Worm (Caenorhabditis elegans) whole organism, midembryonic: ENCODE measurements around the gene fox-1.
A peak's percentile ranks its signal among the peaks of the same experiment; 100 is the strongest.

Experiments used
- cog-1 ChIP-seq: sonication (generic microtip); optimal IDR thresholded peaks from 2 replicates; lab custom pipeline; 2016; ENCODE audit warnings: missing genetic modification characterization, missing compliant biosample characterization
- flt-1 ChIP-seq: fragments of 200-800 bp; sonication (Bioruptor generic); IDR thresholded peaks from 2 replicates; pipeline ENCODE4 v1.3.6; 2022; ENCODE audit warnings: missing genetic modification characterization, missing compliant biosample characterization
- klf-2 ChIP-seq: fragments of 200-800 bp; sonication (Bioruptor generic); conservative IDR thresholded peaks from 2 replicates; pipeline ENCODE4 v1.3.6; 2022; ENCODE audit warnings: missing genetic modification reagents, missing genetic modification characterization, missing compliant biosample characterization
- tab-1 ChIP-seq: fragments of 200-800 bp; sonication (Bioruptor generic); IDR thresholded peaks from 2 replicates; pipeline ENCODE4 v1.3.6; 2022; ENCODE audit warnings: missing genetic modification characterization, missing compliant biosample characterization
- ztf-23 ChIP-seq: fragments of 200-800 bp; sonication (Bioruptor generic); IDR thresholded peaks from 2 replicates; pipeline ENCODE4 v1.3.6; 2022; ENCODE audit warnings: missing genetic modification reagents, missing genetic modification characterization, missing compliant biosample characterization

ce11 chrX:2452716-2453115 is 7.0 kb downstream of the fox-1 start:
- TF ChIP-seq klf-2 (GFP tag; lab: Robert Waterston, UW) (no peak), cog-1 (tag; lab: Kevin White, UChicago) (no peak), ztf-23 (GFP tag; lab: Robert Waterston, UW) (no peak), tab-1 (GFP tag; lab: Robert Waterston, UW) (0 out of 2 replicates have a peak, but pooled peaks have one; percentile 53), flt-1 (GFP tag; lab: Robert Waterston, UW) (0 out of 2 replicates have a peak, but pooled peaks have one; percentile 25)
